Fruit fly (Drosophila melanogaster) whole organism: ENCODE data around the gene CG42266.

ENCODE experiments used
- CG8478 ChIP-seq: fragments of >200 bp; optimal IDR thresholded peaks from 2 replicates; lab custom pipeline; 2018; ENCODE audit warnings: inconsistent platforms
- Dll ChIP-seq: fragments of >200 bp; optimal IDR thresholded peaks from 2 replicates; lab custom pipeline; 2017
- EcR ChIP-seq, 2 experiments: fragments of >200 bp; optimal IDR thresholded peaks; 2 replicates each; lab custom pipeline; 2017; ENCODE audit warnings: missing biosample characterization in 2 of 2, missing genetic modification characterization in 2 of 2, missing genetic modification reagents in 2 of 2
- pan ChIP-seq: fragments of >200 bp; optimal IDR thresholded peaks from 2 replicates; lab custom pipeline; 2017
- psq ChIP-seq: fragments of >200 bp; optimal IDR thresholded peaks from 2 replicates; lab custom pipeline; 2017
- usp ChIP-seq: fragments of >200 bp; optimal IDR thresholded peaks from 2 replicates; lab custom pipeline; 2017; ENCODE audit warnings: missing biosample characterization, missing genetic modification characterization, mixed read lengths

The CG42266 gene

DNA sequence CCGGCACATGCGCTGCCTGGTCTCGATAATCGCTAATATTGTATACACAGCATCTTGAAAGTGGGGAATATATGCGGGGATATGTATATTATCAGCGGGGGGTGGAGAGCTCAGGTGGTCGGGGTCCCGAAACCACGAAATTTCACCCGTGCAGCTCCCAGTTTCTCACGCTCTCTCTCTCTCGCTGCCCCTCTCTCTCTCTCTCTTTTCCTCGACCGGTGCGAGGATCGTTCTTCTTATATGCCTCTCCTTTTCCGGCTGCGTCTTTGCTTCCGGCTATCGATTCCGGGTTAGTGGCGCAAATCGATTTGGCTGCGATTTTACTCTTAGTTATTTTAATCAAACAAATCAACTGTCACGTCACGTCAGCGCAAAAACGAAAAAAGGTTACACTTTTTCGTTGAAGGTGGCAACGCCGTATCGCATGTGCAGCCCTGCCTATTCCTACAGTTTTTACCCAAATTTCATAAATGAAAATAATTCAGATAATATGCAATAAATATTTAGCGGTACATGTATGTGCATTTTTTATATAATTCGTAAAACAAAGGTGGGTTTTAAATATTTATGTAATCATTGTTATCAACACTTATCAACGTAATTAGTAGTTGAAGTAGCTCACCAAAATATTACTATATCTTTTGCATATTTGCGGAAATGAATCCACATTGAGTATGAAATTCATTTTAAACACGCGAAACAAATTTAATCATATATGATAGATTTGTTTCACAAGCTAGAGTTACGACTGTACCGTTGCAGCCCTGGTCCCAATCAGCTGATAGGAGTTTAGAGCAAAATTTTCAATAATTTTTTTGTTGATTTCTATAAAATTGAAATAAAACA is 40.5 kb downstream of the CG42266 start, which contains the start of the genes heix and CG17328:
Gene heix (minus strand): TSS at position 393 of the 846 bp plus-strand sequence.
Gene CG17328 (plus strand): TSS at position 478 of the 846 bp plus-strand sequence.
- TF ChIP-seq usp (GFP tag; lab: Kevin White, UChicago) (no peak), psq (lab: Kevin White, UChicago) (no peak), pan (lab: Kevin White, UChicago) (no peak), CG8478 (lab: Kevin White, UChicago) (no peak), Dll (lab: Kevin White, UChicago) (no peak), EcR (GFP tag; optimal IDR thresholded peaks at IDR 0.05; lab: Kevin White, UChicago) (no peak)

DNA sequence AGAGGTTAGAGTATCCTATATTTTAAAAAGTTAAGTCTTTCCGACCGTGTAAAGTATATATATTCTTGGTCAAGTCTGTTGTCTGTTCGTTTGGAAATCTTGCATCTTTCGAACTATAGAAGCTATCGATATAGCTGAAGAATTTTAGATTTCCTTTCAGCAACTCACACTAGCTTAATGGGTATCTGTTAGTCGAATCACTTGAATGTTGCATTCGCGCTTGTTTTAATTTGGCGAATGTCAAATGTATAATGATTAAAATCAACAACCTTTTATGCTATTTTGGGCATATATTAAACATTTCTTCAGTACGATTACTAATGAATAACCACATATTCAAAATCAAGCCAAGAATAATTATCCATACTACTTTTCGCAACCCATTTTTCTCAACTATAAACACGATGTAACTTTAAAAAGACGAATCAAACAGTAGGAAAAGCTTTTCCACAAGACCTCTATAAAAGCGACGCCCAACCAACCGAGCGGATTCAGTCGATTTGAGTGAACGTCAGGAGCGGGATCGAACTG is 46.4 kb downstream of the CG42266 start, which contains the start of gene Cyp303a1:
Gene Cyp303a1 (plus strand): TSS at position 481 of the 531 bp plus-strand sequence.
- TF ChIP-seq Dll (lab: Kevin White, UChicago) (no peak), EcR (GFP tag; optimal IDR thresholded peaks at IDR 0.05; lab: Kevin White, UChicago) (no peak), psq (lab: Kevin White, UChicago) (no peak), CG8478 (lab: Kevin White, UChicago) (no peak), pan (lab: Kevin White, UChicago) (no peak), usp (GFP tag; lab: Kevin White, UChicago) (no peak)

DNA sequence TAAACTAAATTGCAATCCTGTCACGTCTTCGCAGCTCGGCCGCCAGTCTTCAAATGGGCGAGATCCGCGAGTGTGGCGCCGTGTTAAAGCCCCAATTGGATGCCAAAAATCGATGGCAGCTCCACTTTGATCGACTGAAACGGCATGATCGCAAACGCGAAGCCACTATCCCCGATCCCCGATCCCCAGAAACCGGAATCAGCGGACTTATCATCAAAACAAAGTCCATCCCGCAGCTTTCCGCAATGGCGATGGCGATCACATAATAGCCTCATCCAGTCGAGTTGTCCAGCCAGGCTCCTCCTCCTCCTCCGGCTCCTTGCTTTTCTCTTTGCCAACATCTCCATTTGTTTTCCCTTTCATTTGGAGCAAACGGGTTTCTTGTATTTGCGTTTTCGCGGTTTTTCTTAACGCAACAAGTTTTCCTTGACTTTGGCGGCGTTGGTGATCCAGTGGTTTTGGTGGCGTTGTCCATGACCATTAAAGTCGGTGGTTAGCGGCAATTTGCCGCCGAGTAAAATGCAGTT is 47.1 kb downstream of the CG42266 start, which contains the start of gene CG13258:
Gene CG13258 (minus strand): TSS at position 51 of the 527 bp plus-strand sequence.
- TF ChIP-seq EcR (GFP tag; optimal IDR thresholded peaks at IDR 0.05; lab: Kevin White, UChicago), result no peak
- no peak for TF ChIP-seq Dll (lab: Kevin White, UChicago)
- TF ChIP-seq psq (lab: Kevin White, UChicago), result no peak
- TF ChIP-seq usp (GFP tag; lab: Kevin White, UChicago), result no peak
- no peak for TF ChIP-seq CG8478 (lab: Kevin White, UChicago)

DNA sequence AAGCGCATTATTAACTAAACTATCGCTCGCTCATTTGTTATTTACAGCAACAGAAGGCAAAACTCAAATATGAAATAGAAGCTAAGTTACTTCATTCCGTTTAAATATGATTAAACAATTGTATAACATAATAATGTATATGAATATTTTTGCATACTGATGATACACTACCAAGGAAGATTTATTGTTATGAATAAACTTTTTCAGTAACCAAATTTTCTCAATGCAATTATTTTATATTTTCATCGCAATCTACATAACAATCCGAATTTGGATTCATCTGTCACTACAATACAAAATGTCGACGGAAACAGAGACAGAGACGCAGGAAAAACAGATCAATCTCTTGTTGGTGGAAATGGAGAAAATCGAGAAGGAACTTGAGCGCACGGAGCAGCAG is 49.2 kb downstream of the CG42266 start, which contains the start of gene CG17329:
Gene CG17329 (plus strand): TSS at position 301 of the 400 bp plus-strand sequence.
- TF ChIP-seq psq (lab: Kevin White, UChicago) (no peak), pan (lab: Kevin White, UChicago) (no peak), Dll (lab: Kevin White, UChicago) (no peak), EcR (GFP tag; optimal IDR thresholded peaks at IDR 0.05; lab: Kevin White, UChicago) (no peak), usp (GFP tag; lab: Kevin White, UChicago) (no peak), CG8478 (lab: Kevin White, UChicago) (no peak)

DNA sequence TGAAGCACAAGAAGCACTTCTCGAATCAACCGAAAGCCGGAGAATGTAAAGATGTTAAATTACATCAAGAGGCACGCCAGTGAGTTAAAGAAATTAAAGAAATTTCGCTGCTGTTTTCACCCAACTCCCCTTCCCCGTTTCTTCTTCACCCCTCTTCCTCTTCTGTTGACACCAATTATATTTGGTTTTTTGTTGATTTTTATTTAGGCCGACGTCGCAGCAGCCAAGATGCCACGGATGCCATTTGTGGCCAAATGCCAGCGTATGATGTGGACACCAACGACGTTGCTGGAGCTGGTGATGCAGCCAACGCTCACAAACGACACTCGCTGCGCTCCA is 51.8 kb downstream of the CG42266 start:
- TF ChIP-seq Dll (lab: Kevin White, UChicago) (no peak), CG8478 (lab: Kevin White, UChicago) (no peak)
